Worm (Caenorhabditis elegans) whole organism, young adult: ENCODE data around the gene clec-261.

Experiments used
- F39B2.1 ChIP-seq: fragments of 200-800 bp; sonication (Bioruptor generic); IDR thresholded peaks from 2 replicates; pipeline ENCODE4 v1.3.6; 2022; ENCODE audit warnings: missing genetic modification reagents, missing genetic modification characterization, missing compliant biosample characterization
- F57C9.4 ChIP-seq: sonication (generic microtip); optimal IDR thresholded peaks from 2 replicates; lab custom pipeline; 2017; ENCODE audit warnings: mild to moderate bottlenecking, missing genetic modification characterization, missing compliant biosample characterization
- dox-1 ChIP-seq: fragments of 200-800 bp; sonication (Bioruptor generic); IDR thresholded peaks from 2 replicates; pipeline ENCODE4 v1.3.6; 2022; ENCODE audit warnings: missing genetic modification reagents, missing genetic modification characterization, missing compliant biosample characterization
- ets-4 ChIP-seq: fragments of 200-800 bp; sonication (Bioruptor generic); optimal IDR thresholded peaks from 2 replicates; lab custom pipeline; 2018; ENCODE audit warnings: mild to moderate bottlenecking, missing genetic modification characterization, missing compliant biosample characterization
- mcd-1 ChIP-seq: fragments of 200-800 bp; sonication (Bioruptor generic); IDR thresholded peaks from 2 replicates; pipeline ENCODE4 v1.3.6; 2022; ENCODE audit warnings: missing genetic modification reagents, missing genetic modification characterization, missing compliant biosample characterization
- nhr-90 ChIP-seq: sonication (generic microtip); optimal IDR thresholded peaks from 2 replicates; lab custom pipeline; 2016; ENCODE audit warnings: missing genotype, mild to moderate bottlenecking, missing genetic modification characterization, missing compliant biosample characterization
- snpc-4 ChIP-seq, 5 experiments: fragments of 150-350 bp in 1 of 5; sonication (generic microtip) in 4 of 5; optimal IDR thresholded peaks; 2 replicates each; lab custom pipeline; 2014 to 2018; ENCODE audit warnings: missing genetic modification characterization in 5 of 5, missing biosample characterization in 3 of 5, antibody characterized with exemption in 2 of 5, mild to moderate bottlenecking in 2 of 5, missing compliant biosample characterization in 2 of 5, missing genotype in 2 of 5, moderate library complexity in 2 of 5, missing genetic modification reagents in 1 of 5
- unc-62 ChIP-seq: fragments of 150-350 bp; optimal IDR thresholded peaks from 2 replicates; lab custom pipeline; 2014; ENCODE audit warnings: missing biosample characterization, missing genetic modification reagents, missing genetic modification characterization
- xnd-1 ChIP-seq: sonication (generic microtip); optimal IDR thresholded peaks from 2 replicates; lab custom pipeline; 2016; ENCODE audit warnings: missing genotype, missing genetic modification reagents, missing genetic modification characterization, missing compliant biosample characterization

- TF ChIP-seq mcd-1 (GFP tag; lab: Robert Waterston, UW) (no peak), ets-4 (no peak), nhr-90 (tag; lab: Kevin White, UChicago) (no peak), dox-1 (GFP tag; lab: Robert Waterston, UW) (no peak), snpc-4 (GFP tag; optimal IDR thresholded peaks at IDR 0.05; lab: Kevin White, UChicago) (no peak), snpc-4 (tag; optimal IDR thresholded peaks at IDR 0.05; lab: Kevin White, UChicago) (no peak), xnd-1 (tag; lab: Kevin White, UChicago) (no peak), F57C9.4 (no peak), F39B2.1 (GFP tag; lab: Robert Waterston, UW) (no peak), unc-62 (GFP tag; lab: Kevin White, UChicago) (no peak)
These were observed 5.0 kb downstream of the clec-261 start, which contains the start of gene mlt-4 for ce11 chrV:20289317-20289716.
